In genomic region chr3L:6934799-6935318, dm6 we compare ENCODE assay signal across 3 fruit fly cellular contexts.
TF ChIP-seq lines count a peak whose summit lies in the region.

No protein-coding gene starts in this region.

- TF ChIP-seq CTCF in whole organism, embryonic (GFP tag; optimal IDR thresholded peaks at IDR 0.05; lab: Kevin White, UChicago), result no peak

TF ChIP-seq in whole organism, embryonic, 481 proteins besides CTCF, POLR2A, EP300 and RAD21:
- TF ChIP-seq Optix (GFP tag; IDR thresholded peaks at IDR 0.05; lab: Robert Waterston, UW) (0 out of 3 replicates have a peak, but pooled peaks have one; percentile 15), ttk (GFP tag; IDR thresholded peaks at IDR 0.05; lab: Robert Waterston, UW) (no peak), Nf-YC (tag; optimal IDR thresholded peaks at IDR 0.05; lab: Kevin White, UChicago) (peak; percentile 89), Drgx (GFP tag; IDR thresholded peaks at IDR 0.05; lab: Robert Waterston, UW) (peak; percentile 45), CG2889 (GFP tag; IDR thresholded peaks at IDR 0.05; lab: Robert Waterston, UW) (0 out of 3 replicates have a peak, but pooled peaks have one; percentile 24), dmrt99B (tag; optimal IDR thresholded peaks at IDR 0.05; lab: Kevin White, UChicago) (no peak), Oaz (GFP tag; IDR thresholded peaks at IDR 0.05; lab: Robert Waterston, UW) (no peak), trem (tag; optimal IDR thresholded peaks at IDR 0.05; lab: Kevin White, UChicago) (no peak), Nf-YB (GFP tag; optimal IDR thresholded peaks at IDR 0.05; lab: Kevin White, UChicago) (peak; percentile 81), Mrtf (GFP tag; IDR thresholded peaks at IDR 0.05; lab: Robert Waterston, UW) (0 out of 3 replicates have a peak, but pooled peaks have one; percentile 22), cas (GFP tag; IDR thresholded peaks at IDR 0.05; lab: Robert Waterston, UW) (no peak), Deaf1 (tag; optimal IDR thresholded peaks at IDR 0.05; lab: Kevin White, UChicago) (peak; percentile 82), CG12155 (GFP tag; optimal IDR thresholded peaks at IDR 0.05; lab: Kevin White, UChicago) (no peak), Tbp (GFP tag; optimal IDR thresholded peaks at IDR 0.05; lab: Kevin White, UChicago) (no peak), gcm (GFP tag; optimal IDR thresholded peaks at IDR 0.05; lab: Kevin White, UChicago) (no peak), sna (GFP tag; IDR thresholded peaks at IDR 0.05; lab: Robert Waterston, UW; ENCODE audit: partially characterized antibody) (no peak), CG10565 (GFP tag; optimal IDR thresholded peaks at IDR 0.05; lab: Kevin White, UChicago) (no peak)

TF ChIP-seq in whole organism, prepupa, 60 proteins besides CTCF, POLR2A, EP300 and RAD21 (continues in another document):
- TF ChIP-seq CG16779 (tag; optimal IDR thresholded peaks at IDR 0.05; lab: Kevin White, UChicago), result no peak
- no peak for TF ChIP-seq salr (GFP tag; optimal IDR thresholded peaks at IDR 0.05; lab: Kevin White, UChicago)
- no peak for TF ChIP-seq CG1621 (tag; optimal IDR thresholded peaks at IDR 0.05; lab: Kevin White, UChicago)
- no peak for TF ChIP-seq Sox102F (GFP tag; optimal IDR thresholded peaks at IDR 0.05; lab: Kevin White, UChicago)
- TF ChIP-seq Blimp-1 (GFP tag; optimal IDR thresholded peaks at IDR 0.05; lab: Kevin White, UChicago), result no peak
- no peak for TF ChIP-seq Ets96B (tag; optimal IDR thresholded peaks at IDR 0.05; lab: Kevin White, UChicago)
- no peak for TF ChIP-seq fkh (GFP tag; optimal IDR thresholded peaks at IDR 0.05; lab: Kevin White, UChicago)
- no peak for TF ChIP-seq CG9139 (GFP tag; optimal IDR thresholded peaks at IDR 0.05; lab: Kevin White, UChicago)
- TF ChIP-seq Sox15 (GFP tag; optimal IDR thresholded peaks at IDR 0.05; lab: Kevin White, UChicago), result no peak
- TF ChIP-seq CG32006 (GFP tag; optimal IDR thresholded peaks at IDR 0.05; lab: Kevin White, UChicago), result no peak
- peak; percentile 63 for TF ChIP-seq CG8119 (GFP tag; IDR thresholded peaks at IDR 0.05; lab: Robert Waterston, UW)
- no peak for TF ChIP-seq CG6854 (GFP tag; optimal IDR thresholded peaks at IDR 0.05; lab: Kevin White, UChicago)
- TF ChIP-seq pdm3 (GFP tag; optimal IDR thresholded peaks at IDR 0.05; lab: Kevin White, UChicago), result no peak
- TF ChIP-seq vri (GFP tag; optimal IDR thresholded peaks at IDR 0.05; lab: Kevin White, UChicago), result no peak
- no peak for TF ChIP-seq Eip75B (GFP tag; optimal IDR thresholded peaks at IDR 0.05; lab: Kevin White, UChicago)
- no peak for TF ChIP-seq CG6792 (GFP tag; optimal IDR thresholded peaks at IDR 0.05; lab: Kevin White, UChicago)
- TF ChIP-seq net (GFP tag; optimal IDR thresholded peaks at IDR 0.05; lab: Kevin White, UChicago), result no peak
- TF ChIP-seq topi (GFP tag; optimal IDR thresholded peaks at IDR 0.05; lab: Kevin White, UChicago), result no peak
- no peak for TF ChIP-seq Hr38 (GFP tag; optimal IDR thresholded peaks at IDR 0.05; lab: Kevin White, UChicago)
- no peak for TF ChIP-seq CG15336 (GFP tag; IDR thresholded peaks at IDR 0.05; lab: Robert Waterston, UW)
- TF ChIP-seq CG6808 (GFP tag; optimal IDR thresholded peaks at IDR 0.05; lab: Kevin White, UChicago), result peak; percentile 11
- TF ChIP-seq CG8632 (GFP tag; optimal IDR thresholded peaks at IDR 0.05; lab: Kevin White, UChicago), result no peak
- TF ChIP-seq esn (GFP tag; optimal IDR thresholded peaks at IDR 0.05; lab: Kevin White, UChicago), result no peak
- TF ChIP-seq CG10669 (GFP tag; optimal IDR thresholded peaks at IDR 0.05; lab: Kevin White, UChicago), result no peak
- no peak for TF ChIP-seq Smox (GFP tag; optimal IDR thresholded peaks at IDR 0.05; lab: Kevin White, UChicago)
- TF ChIP-seq dac (GFP tag; optimal IDR thresholded peaks at IDR 0.05; lab: Kevin White, UChicago), result no peak
- no peak for TF ChIP-seq CG4318 (GFP tag; optimal IDR thresholded peaks at IDR 0.05; lab: Kevin White, UChicago)
- peak; percentile 65; the same call in 2 of the 3 replicates for TF ChIP-seq CG6163 (GFP tag; IDR thresholded peaks at IDR 0.05; lab: Robert Waterston, UW)
- peak; percentile 73 for TF ChIP-seq eg (GFP tag; IDR thresholded peaks at IDR 0.05; lab: Robert Waterston, UW)
- peak in 1 of 2 experiments; percentile 39 for TF ChIP-seq ss (GFP tag; optimal IDR thresholded peaks at IDR 0.05; lab: Kevin White, UChicago)
- no peak for TF ChIP-seq svp (GFP tag; lab: Kevin White, UChicago)
- TF ChIP-seq CG8319 (GFP tag; optimal IDR thresholded peaks at IDR 0.05; lab: Kevin White, UChicago), result no peak
- TF ChIP-seq dsx (GFP tag; optimal IDR thresholded peaks at IDR 0.05; lab: Kevin White, UChicago; ENCODE audit: poor library complexity, severe bottlenecking), result no peak
- no peak for TF ChIP-seq CG7368 (GFP tag; optimal IDR thresholded peaks at IDR 0.05; lab: Kevin White, UChicago)
- no peak for TF ChIP-seq Met (GFP tag; optimal IDR thresholded peaks at IDR 0.05; lab: Kevin White, UChicago)
- TF ChIP-seq Eip78C (GFP tag; lab: Kevin White, UChicago), result no peak
- TF ChIP-seq Sox14 (GFP tag; optimal IDR thresholded peaks at IDR 0.05; lab: Kevin White, UChicago), result no peak
- no peak for TF ChIP-seq CG3032 (tag; optimal IDR thresholded peaks at IDR 0.05; lab: Kevin White, UChicago)
- no peak for TF ChIP-seq CG11902 (GFP tag; optimal IDR thresholded peaks at IDR 0.05; lab: Kevin White, UChicago)
- no peak for TF ChIP-seq spab (GFP tag; optimal IDR thresholded peaks at IDR 0.05; lab: Kevin White, UChicago)
- TF ChIP-seq CG6276 (GFP tag; optimal IDR thresholded peaks at IDR 0.05; lab: Kevin White, UChicago), result no peak

TF ChIP-seq in whole organism, pupa, 21 proteins besides CTCF, POLR2A, EP300 and RAD21:
- TF ChIP-seq CG4496 (GFP tag; IDR thresholded peaks at IDR 0.05; lab: Robert Waterston, UW) (peak; percentile 65), gl (tag; optimal IDR thresholded peaks at IDR 0.05; lab: Kevin White, UChicago) (no peak), CG14655 (GFP tag; optimal IDR thresholded peaks at IDR 0.05; lab: Kevin White, UChicago) (peak; percentile 9), CG17806 (tag; optimal IDR thresholded peaks at IDR 0.05; lab: Kevin White, UChicago) (no peak), CG12605 (GFP tag; IDR thresholded peaks at IDR 0.05; lab: Robert Waterston, UW) (peak; percentile 73), fd96Ca (GFP tag; IDR thresholded peaks at IDR 0.05; lab: Robert Waterston, UW) (peak; percentile 29; the same call in 1 of the 3 replicates), Ets98B (GFP tag; IDR thresholded peaks at IDR 0.05; lab: Robert Waterston, UW) (peak; percentile 18; the same call in 1 of the 2 replicates)

Comparison
In these comparisons a context has a peak if more than half of its experiments do, and no peak if none do; other contexts are left out.
1. Of the 7 proteins assayed by ChIP-seq in both whole organism, embryonic and whole organism, prepupa: peak only in whole organism, embryonic: none; only in whole organism, prepupa: Gug; in both: none; in neither: 6.